Worm (Caenorhabditis elegans) whole organism, L3 larva: Measurements from ENCODE around the gene Y75B12B.13.
"Not testable (repeated sequence)": the region's sequence is repeated elsewhere in the genome, so short reads cannot be mapped to it uniquely, and the experiment has no call there.

Source experiments
- R02D3.7 ChIP-seq: fragments of 150-350 bp; optimal IDR thresholded peaks from 2 replicates; lab custom pipeline; 2014; ENCODE audit warnings: missing biosample characterization, missing genetic modification characterization
- ZK546.5 ChIP-seq: sonication (generic microtip); optimal IDR thresholded peaks from 2 replicates; lab custom pipeline; 2017; ENCODE audit warnings: missing biosample characterization, missing genetic modification characterization
- aly-2 ChIP-seq: fragments of 150-350 bp; optimal IDR thresholded peaks from 2 replicates; lab custom pipeline; 2014; ENCODE audit warnings: missing biosample characterization, missing genetic modification characterization
- ama-1 ChIP-seq: fragments of 150-350 bp; optimal IDR thresholded peaks from 2 replicates; lab custom pipeline; 2018
- ceh-28 ChIP-seq: fragments of 150-350 bp; optimal IDR thresholded peaks from 2 replicates; lab custom pipeline; 2014; ENCODE audit warnings: missing biosample characterization, missing genetic modification reagents, missing genetic modification characterization
- ceh-82 ChIP-seq: fragments of 150-350 bp; optimal IDR thresholded peaks from 2 replicates; lab custom pipeline; 2014; ENCODE audit warnings: missing biosample characterization, missing genetic modification characterization
- ceh-9 ChIP-seq: sonication (generic microtip); optimal IDR thresholded peaks from 2 replicates; lab custom pipeline; 2018; ENCODE audit warnings: missing biosample characterization, missing genetic modification characterization
- daf-12 ChIP-seq: fragments of 150-350 bp; optimal IDR thresholded peaks from 2 replicates; lab custom pipeline; 2014; ENCODE audit warnings: missing biosample characterization, missing genetic modification reagents, missing genetic modification characterization
- egl-27 ChIP-seq: sonication (generic microtip); optimal IDR thresholded peaks from 4 replicates; lab custom pipeline; 2017; ENCODE audit warnings: missing biosample characterization, missing genetic modification reagents, missing genetic modification characterization
- egl-5 ChIP-seq: fragments of 150-350 bp; optimal IDR thresholded peaks from 2 replicates; lab custom pipeline; 2017; ENCODE audit warnings: missing biosample characterization, missing genetic modification reagents, missing genetic modification characterization, inconsistent platforms
- elt-2 ChIP-seq: sonication (generic microtip); optimal IDR thresholded peaks from 2 replicates; lab custom pipeline; 2016; ENCODE audit warnings: missing genetic modification reagents, mild to moderate bottlenecking, missing genetic modification characterization, missing compliant biosample characterization
- elt-3 ChIP-seq, 3 experiments: fragments of 150-350 bp in 1 of 3; sonication (generic microtip) in 2 of 3; optimal IDR thresholded peaks; 2 replicates in 2 of 3; 4 replicates in 1 of 3; lab custom pipeline; 2014 to 2017; ENCODE audit warnings: missing biosample characterization in 3 of 3, missing genetic modification characterization in 3 of 3
- fkh-10 ChIP-seq: sonication (generic microtip); optimal IDR thresholded peaks from 2 replicates; lab custom pipeline; 2017; ENCODE audit warnings: missing biosample characterization, missing genetic modification reagents, missing genetic modification characterization
- fkh-2 ChIP-seq: fragments of 150-350 bp; optimal IDR thresholded peaks from 2 replicates; lab custom pipeline; 2014; ENCODE audit warnings: missing biosample characterization, missing genetic modification reagents, missing genetic modification characterization
- fos-1 ChIP-seq: fragments of 150-350 bp; optimal IDR thresholded peaks from 2 replicates; lab custom pipeline; 2014; ENCODE audit warnings: missing biosample characterization, missing genetic modification characterization
- hmg-11 ChIP-seq: sonication (generic microtip); optimal IDR thresholded peaks from 2 replicates; lab custom pipeline; 2016; ENCODE audit warnings: missing genetic modification characterization, missing compliant biosample characterization
- jun-1 ChIP-seq: fragments of 150-350 bp; optimal IDR thresholded peaks from 2 replicates; lab custom pipeline; 2014; ENCODE audit warnings: missing biosample characterization, missing genetic modification reagents, missing genetic modification characterization
- lin-15B ChIP-seq: fragments of 150-350 bp; optimal IDR thresholded peaks from 2 replicates; lab custom pipeline; 2014; ENCODE audit warnings: missing biosample characterization, missing genetic modification characterization
- lin-39 ChIP-seq: fragments of 150-350 bp; optimal IDR thresholded peaks from 2 replicates; lab custom pipeline; 2018; ENCODE audit warnings: missing biosample characterization, missing genetic modification reagents, missing genetic modification characterization
- lsy-12 ChIP-seq: sonication (generic microtip); optimal IDR thresholded peaks from 2 replicates; lab custom pipeline; 2016; ENCODE audit warnings: mild to moderate bottlenecking, missing genetic modification characterization, missing compliant biosample characterization
- mdl-1 ChIP-seq: fragments of 150-350 bp; optimal IDR thresholded peaks from 2 replicates; lab custom pipeline; 2014; ENCODE audit warnings: missing biosample characterization, missing genetic modification characterization
- nhr-11 ChIP-seq: fragments of 150-350 bp; optimal IDR thresholded peaks from 2 replicates; lab custom pipeline; 2014; ENCODE audit warnings: missing biosample characterization, missing genetic modification characterization
- nhr-237 ChIP-seq: fragments of 150-350 bp; optimal IDR thresholded peaks from 2 replicates; lab custom pipeline; 2014; ENCODE audit warnings: missing biosample characterization, missing genetic modification characterization
- nhr-28 ChIP-seq: fragments of 150-350 bp; optimal IDR thresholded peaks from 2 replicates; lab custom pipeline; 2014; ENCODE audit warnings: missing biosample characterization, missing genetic modification characterization
- nhr-43 ChIP-seq: sonication (generic microtip); optimal IDR thresholded peaks from 2 replicates; lab custom pipeline; 2016; ENCODE audit warnings: mild to moderate bottlenecking, missing genetic modification characterization, missing compliant biosample characterization; ENCODE audit not compliant: poor library complexity, severe bottlenecking
- nhr-77 ChIP-seq: fragments of 150-350 bp; optimal IDR thresholded peaks from 2 replicates; lab custom pipeline; 2014; ENCODE audit warnings: missing biosample characterization, missing genetic modification characterization
- pha-4 ChIP-seq: fragments of 150-350 bp; optimal IDR thresholded peaks from 2 replicates; lab custom pipeline; 2014; ENCODE audit warnings: missing biosample characterization, missing genetic modification reagents, missing genetic modification characterization
- pqm-1 ChIP-seq: fragments of 150-350 bp; optimal IDR thresholded peaks from 2 replicates; lab custom pipeline; 2017; ENCODE audit warnings: missing biosample characterization, missing genetic modification characterization, inconsistent platforms
- sea-2 ChIP-seq: fragments of 150-350 bp; sonication (generic microtip); optimal IDR thresholded peaks from 4 replicates; lab custom pipeline; 2014; ENCODE audit warnings: missing biosample characterization, missing genetic modification reagents, missing genetic modification characterization
- skn-1 ChIP-seq: fragments of 150-350 bp; optimal IDR thresholded peaks from 2 replicates; lab custom pipeline; 2014; ENCODE audit warnings: missing biosample characterization, missing genetic modification characterization
- snpc-4 ChIP-seq: fragments of 150-350 bp; optimal IDR thresholded peaks from 2 replicates; lab custom pipeline; 2014; ENCODE audit warnings: missing biosample characterization, missing genetic modification characterization
- unc-39 ChIP-seq: sonication (generic microtip); optimal IDR thresholded peaks from 4 replicates; lab custom pipeline; 2017; ENCODE audit warnings: missing biosample characterization, missing genetic modification characterization
- unc-62 ChIP-seq: fragments of 150-350 bp; sonication (generic microtip); optimal IDR thresholded peaks from 4 replicates; lab custom pipeline; 2014; ENCODE audit warnings: missing biosample characterization, missing genetic modification reagents, missing genetic modification characterization
- zag-1 ChIP-seq: fragments of 150-350 bp; optimal IDR thresholded peaks from 2 replicates; lab custom pipeline; 2014; ENCODE audit warnings: missing biosample characterization, missing genetic modification characterization
- ztf-11 ChIP-seq: fragments of 150-350 bp; optimal IDR thresholded peaks from 2 replicates; lab custom pipeline; 2014; ENCODE audit warnings: missing biosample characterization, missing genetic modification characterization
- ztf-4 ChIP-seq: fragments of 150-350 bp; optimal IDR thresholded peaks from 2 replicates; lab custom pipeline; 2014; ENCODE audit warnings: missing biosample characterization, missing genetic modification characterization

The Y75B12B.13 gene

ce11 chrV:15221330-15221729 lies 27.5 kb upstream of the Y75B12B.13 start, which contains the start of gene irld-25:
Gene irld-25, plus strand, starts transcription at chrV:15221630.
- no peak for TF ChIP-seq elt-3 (tag; optimal IDR thresholded peaks at IDR 0.05; lab: Kevin White, UChicago)
- no peak for TF ChIP-seq lin-15B
- no peak for TF ChIP-seq zag-1
- TF ChIP-seq lsy-12 (tag; lab: Kevin White, UChicago) = no peak
- no peak for TF ChIP-seq unc-39 (tag; lab: Kevin White, UChicago)
- TF ChIP-seq egl-5 = no peak
- TF ChIP-seq ZK546.5 (tag; lab: Kevin White, UChicago) = no peak
- TF ChIP-seq daf-12 (tag; lab: Kevin White, UChicago) = no peak
- TF ChIP-seq snpc-4 = no peak
- TF ChIP-seq mdl-1 (tag; lab: Kevin White, UChicago) = no peak
- no peak for TF ChIP-seq ceh-9 (tag; lab: Kevin White, UChicago)
- no peak for TF ChIP-seq fkh-10 (GFP tag; lab: Kevin White, UChicago)

ce11 chrV:15216705-15217104 lies 22.9 kb upstream of the Y75B12B.13 start, which contains the start of gene sri-25:
Gene sri-25, plus strand, starts transcription at chrV:15217005.
- no peak for TF ChIP-seq nhr-11 (tag; lab: Kevin White, UChicago)
- TF ChIP-seq pqm-1 (tag; lab: Kevin White, UChicago) = no peak
- TF ChIP-seq ztf-4 = no peak
- no peak for TF ChIP-seq aly-2 (tag; lab: Kevin White, UChicago)
- no peak for TF ChIP-seq jun-1 (tag; lab: Kevin White, UChicago)
- no peak for TF ChIP-seq nhr-77 (tag; lab: Kevin White, UChicago)
- TF ChIP-seq nhr-237 (tag; lab: Kevin White, UChicago) = no peak
- TF ChIP-seq daf-12 (tag; lab: Kevin White, UChicago) = no peak
- no peak for TF ChIP-seq unc-39 (tag; lab: Kevin White, UChicago)
- no peak for TF ChIP-seq egl-27 (tag; lab: Kevin White, UChicago)
- no peak for TF ChIP-seq sea-2 (GFP tag; lab: Kevin White, UChicago)
- TF ChIP-seq pha-4 (tag; lab: Kevin White, UChicago) = no peak
- no peak for TF ChIP-seq ztf-11 (tag; lab: Kevin White, UChicago)
- TF ChIP-seq unc-62 (GFP tag; lab: Kevin White, UChicago) = no peak
- no peak for TF ChIP-seq ceh-9 (tag; lab: Kevin White, UChicago)
- no peak for TF ChIP-seq elt-3 (tag; optimal IDR thresholded peaks at IDR 0.05; lab: Kevin White, UChicago)
- no peak for TF ChIP-seq hmg-11 (tag; lab: Kevin White, UChicago)
- TF ChIP-seq, all 47 proteins: peak for 0

ce11 chrV:15215175-15215574 lies 21.4 kb upstream of the Y75B12B.13 start, which contains the start of gene sri-26:
Gene sri-26, plus strand, starts transcription at chrV:15215475.
- TF ChIP-seq nhr-28, nhr-43, jun-1 (tag; lab: Kevin White, UChicago): not testable (repeated sequence)

- TF ChIP-seq skn-1 (tag; lab: Kevin White, UChicago); egl-5; fkh-2 (tag; lab: Kevin White, UChicago): not testable (repeated sequence)
These were observed 18.1 kb upstream of the Y75B12B.13 start, which contains the start of gene sri-24 for ce11 chrV:15211869-15212268. Gene sri-24, plus strand, starts transcription at chrV:15212169.

- TF ChIP-seq ama-1 (lab: Kevin White, UChicago); ceh-28 (tag; lab: Kevin White, UChicago); zag-1: not testable (repeated sequence)
These were observed 13.9 kb upstream of the Y75B12B.13 start, which contains the start of gene C41G6.12 for ce11 chrV:15207681-15208080. Gene C41G6.12, minus strand, starts transcription at chrV:15207781.

- TF ChIP-seq lin-39 (no peak), fkh-10 (GFP tag; lab: Kevin White, UChicago) (no peak), nhr-28 (tag; lab: Kevin White, UChicago) (no peak), elt-2 (tag; lab: Kevin White, UChicago) (no peak), jun-1 (tag; lab: Kevin White, UChicago) (no peak), R02D3.7 (tag; lab: Kevin White, UChicago) (no peak), ceh-82 (no peak), fos-1 (no peak), skn-1 (tag; lab: Kevin White, UChicago) (no peak), lin-15B (no peak), pha-4 (tag; lab: Kevin White, UChicago) (no peak), egl-27 (tag; lab: Kevin White, UChicago) (no peak), nhr-237 (tag; lab: Kevin White, UChicago) (no peak), elt-3 (tag; optimal IDR thresholded peaks at IDR 0.05; lab: Kevin White, UChicago) (no peak)
These were observed 6.0 kb upstream of the Y75B12B.13 start, which contains the start of gene Y75B12B.10 for ce11 chrV:15199768-15200167. Gene Y75B12B.10, plus strand, starts transcription at chrV:15200068.
